Worm (Caenorhabditis elegans) whole organism, mixed stage, embryonic: ENCODE results near the gene F38B6.6.

ENCODE experiments used
- M03D4.4 ChIP-seq: sonication (generic microtip); optimal IDR thresholded peaks from 2 replicates; lab custom pipeline; 2017; ENCODE audit warnings: mild to moderate bottlenecking, missing genetic modification characterization, missing compliant biosample characterization
- bed-3 ChIP-seq: fragments of 200-800 bp; sonication (Bioruptor generic); optimal IDR thresholded peaks from 3 replicates; lab custom pipeline; 2018; ENCODE audit warnings: mild to moderate bottlenecking, missing genetic modification characterization, moderate library complexity, missing compliant biosample characterization
- blmp-1 ChIP-seq: fragments of 150-350 bp; optimal IDR thresholded peaks from 2 replicates; lab custom pipeline; 2014; ENCODE audit warnings: missing biosample characterization, missing genetic modification characterization
- ceh-39 ChIP-seq: fragments of 150-350 bp; optimal IDR thresholded peaks from 2 replicates; lab custom pipeline; 2014; ENCODE audit warnings: missing biosample characterization, missing genetic modification characterization
- ceh-83 ChIP-seq: fragments of 200-800 bp; sonication (Bioruptor generic); optimal IDR thresholded peaks from 2 replicates; lab custom pipeline; 2018; ENCODE audit warnings: mild to moderate bottlenecking, missing genetic modification characterization, missing compliant biosample characterization
- ces-1 ChIP-seq: fragments of 150-350 bp; optimal IDR thresholded peaks from 2 replicates; lab custom pipeline; 2014; ENCODE audit warnings: missing biosample characterization, missing genetic modification reagents, missing genetic modification characterization
- cnd-1 ChIP-seq: fragments of 200-800 bp; sonication (Bioruptor generic); optimal IDR thresholded peaks from 2 replicates; lab custom pipeline; 2018; ENCODE audit warnings: mild to moderate bottlenecking, missing genetic modification characterization, missing compliant biosample characterization
- drap-1 ChIP-seq: fragments of 200-800 bp; sonication (Bioruptor generic); optimal IDR thresholded peaks from 3 replicates; lab custom pipeline; 2018; ENCODE audit warnings: mild to moderate bottlenecking, missing genetic modification characterization, missing compliant biosample characterization
- elt-1 ChIP-seq: sonication (generic microtip); optimal IDR thresholded peaks from 2 replicates; lab custom pipeline; 2017; ENCODE audit warnings: missing genetic modification characterization, mild to moderate bottlenecking, missing compliant biosample characterization, antibody characterized with exemption, moderate library complexity, borderline replicate concordance; ENCODE audit not compliant: insufficient read depth
- elt-3 ChIP-seq: fragments of 150-350 bp; optimal IDR thresholded peaks from 2 replicates; lab custom pipeline; 2014; ENCODE audit warnings: missing biosample characterization, missing genetic modification characterization
- flh-1 ChIP-seq: fragments of 200-800 bp; sonication (Bioruptor generic); optimal IDR thresholded peaks from 2 replicates; lab custom pipeline; 2018; ENCODE audit warnings: mild to moderate bottlenecking, missing genetic modification characterization, moderate library complexity, missing compliant biosample characterization
- ham-2 ChIP-seq: fragments of 200-800 bp; sonication (Bioruptor generic); optimal IDR thresholded peaks from 2 replicates; lab custom pipeline; 2018; ENCODE audit warnings: mild to moderate bottlenecking, missing genetic modification characterization, missing compliant biosample characterization
- hlh-1 ChIP-seq: fragments of 150-350 bp; optimal IDR thresholded peaks from 2 replicates; lab custom pipeline; 2014; ENCODE audit warnings: missing biosample characterization, missing genetic modification reagents, missing genetic modification characterization
- lsy-2 ChIP-seq: fragments of 150-350 bp; optimal IDR thresholded peaks from 2 replicates; lab custom pipeline; 2014; ENCODE audit warnings: missing biosample characterization, missing genetic modification characterization
- mab-5 ChIP-seq: fragments of 150-350 bp; optimal IDR thresholded peaks from 2 replicates; lab custom pipeline; 2014; ENCODE audit warnings: missing biosample characterization, missing genetic modification characterization
- mep-1 ChIP-seq: fragments of 150-350 bp; optimal IDR thresholded peaks from 2 replicates; lab custom pipeline; 2017; ENCODE audit warnings: missing biosample characterization, missing genetic modification reagents, missing genetic modification characterization, inconsistent platforms
- mls-2 ChIP-seq: sonication (generic microtip); optimal IDR thresholded peaks from 2 replicates; lab custom pipeline; 2016; ENCODE audit warnings: mild to moderate bottlenecking, missing genetic modification characterization, moderate library complexity, missing compliant biosample characterization
- nhr-2 ChIP-seq: fragments of 150-350 bp; optimal IDR thresholded peaks from 2 replicates; lab custom pipeline; 2014; ENCODE audit warnings: missing biosample characterization, missing genetic modification characterization
- nhr-237 ChIP-seq: fragments of 150-350 bp; optimal IDR thresholded peaks from 2 replicates; lab custom pipeline; 2014; ENCODE audit warnings: missing biosample characterization, missing genetic modification characterization
- nhr-76 ChIP-seq: sonication (generic microtip); optimal IDR thresholded peaks from 2 replicates; lab custom pipeline; 2017; ENCODE audit warnings: missing biosample characterization, missing genetic modification characterization
- pha-4 ChIP-seq: fragments of 150-350 bp; optimal IDR thresholded peaks from 2 replicates; lab custom pipeline; 2018; ENCODE audit warnings: missing biosample characterization, missing genetic modification reagents, missing genetic modification characterization
- snpc-4 ChIP-seq: fragments of 150-350 bp; optimal IDR thresholded peaks from 2 replicates; lab custom pipeline; 2014; ENCODE audit warnings: missing biosample characterization, missing genetic modification characterization
- sptf-1 ChIP-seq: sonication (generic microtip); optimal IDR thresholded peaks from 2 replicates; lab custom pipeline; 2017; ENCODE audit warnings: mild to moderate bottlenecking, missing genetic modification characterization, moderate library complexity, missing compliant biosample characterization
- unc-62 ChIP-seq: fragments of 150-350 bp; optimal IDR thresholded peaks from 2 replicates; lab custom pipeline; 2014; ENCODE audit warnings: missing biosample characterization, missing genetic modification reagents, missing genetic modification characterization
- zip-8 ChIP-seq: fragments of 150-350 bp; optimal IDR thresholded peaks from 2 replicates; lab custom pipeline; 2014; ENCODE audit warnings: missing biosample characterization, missing genetic modification characterization
- ztf-11 ChIP-seq: fragments of 150-350 bp; optimal IDR thresholded peaks from 2 replicates; lab custom pipeline; 2014; ENCODE audit warnings: missing biosample characterization, missing genetic modification characterization

The F38B6.6 gene

DNA sequence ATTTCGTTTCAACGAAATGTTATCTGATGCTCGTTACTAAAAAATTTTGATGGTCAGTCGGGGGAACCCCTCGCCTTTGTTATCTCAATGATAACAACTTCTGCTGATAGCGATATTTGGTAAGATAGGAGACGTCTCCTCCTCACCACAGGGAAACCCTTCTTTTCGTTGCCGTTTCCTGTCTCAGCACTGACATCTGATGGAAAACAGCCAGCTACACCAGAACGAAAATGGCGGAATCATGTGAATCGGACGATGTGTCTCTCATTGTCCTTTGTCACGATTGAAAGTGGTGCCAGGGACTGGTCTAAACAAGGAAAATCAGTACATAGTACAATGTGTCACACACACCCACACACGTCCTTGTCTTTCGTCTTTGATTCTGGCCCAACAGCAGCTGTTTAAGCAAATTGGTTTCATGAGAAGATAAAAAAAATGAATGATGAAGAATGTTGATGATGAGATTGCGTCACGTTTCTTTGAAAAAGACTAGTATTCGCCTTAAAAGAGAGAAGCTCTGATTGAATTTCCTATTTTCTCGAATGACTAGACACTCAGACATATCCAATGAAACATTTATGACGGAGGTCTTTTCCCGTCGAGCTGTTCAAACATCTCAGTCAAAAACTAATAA is 46.6 kb upstream of the F38B6.6 start:
- TF ChIP-seq elt-1 (tag; lab: Kevin White, UChicago) (peak; percentile 9), elt-3 (tag; lab: Kevin White, UChicago) (peak; percentile 83), ces-1 (GFP tag; lab: Kevin White, UChicago) (peak; percentile 35), bed-3 (no peak)

DNA sequence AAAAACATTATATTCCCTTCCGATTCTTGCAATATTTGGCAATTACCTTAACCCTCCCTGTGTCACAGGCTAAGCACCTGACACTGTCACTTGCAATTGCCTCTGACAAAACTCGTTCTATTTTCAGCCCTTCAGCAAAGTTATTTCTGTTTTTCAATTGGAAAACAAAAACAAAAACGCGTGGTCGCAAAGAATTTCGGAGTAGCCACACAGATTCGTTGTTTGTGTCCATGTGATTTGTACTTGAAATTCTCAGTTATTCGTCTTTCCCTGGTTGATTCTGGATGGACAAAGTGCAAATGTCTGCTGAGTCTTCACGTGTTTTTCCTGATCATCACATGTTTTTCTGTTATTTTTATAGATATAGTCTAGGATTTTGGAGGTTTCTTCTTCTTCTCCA is 45.6 kb upstream of the F38B6.6 start:
- no peak for TF ChIP-seq ztf-11 (tag; lab: Kevin White, UChicago)
- TF ChIP-seq cnd-1 (tag; lab: Kevin White, UChicago), result no peak
- no peak for TF ChIP-seq ces-1 (GFP tag; lab: Kevin White, UChicago)
- no peak for TF ChIP-seq flh-1 (GFP tag; lab: Kevin White, UChicago)
- TF ChIP-seq elt-3 (tag; lab: Kevin White, UChicago), result no peak
- TF ChIP-seq mab-5 (tag; lab: Kevin White, UChicago), result no peak
- TF ChIP-seq blmp-1 (tag; lab: Kevin White, UChicago), result no peak
- no peak for TF ChIP-seq M03D4.4
- no peak for TF ChIP-seq nhr-237 (tag; lab: Kevin White, UChicago)
- TF ChIP-seq drap-1 (GFP tag; lab: Kevin White, UChicago), result no peak
- TF ChIP-seq snpc-4, result no peak
- no peak for TF ChIP-seq nhr-2 (tag; lab: Kevin White, UChicago)
- TF ChIP-seq lsy-2 (tag; lab: Kevin White, UChicago), result no peak

DNA sequence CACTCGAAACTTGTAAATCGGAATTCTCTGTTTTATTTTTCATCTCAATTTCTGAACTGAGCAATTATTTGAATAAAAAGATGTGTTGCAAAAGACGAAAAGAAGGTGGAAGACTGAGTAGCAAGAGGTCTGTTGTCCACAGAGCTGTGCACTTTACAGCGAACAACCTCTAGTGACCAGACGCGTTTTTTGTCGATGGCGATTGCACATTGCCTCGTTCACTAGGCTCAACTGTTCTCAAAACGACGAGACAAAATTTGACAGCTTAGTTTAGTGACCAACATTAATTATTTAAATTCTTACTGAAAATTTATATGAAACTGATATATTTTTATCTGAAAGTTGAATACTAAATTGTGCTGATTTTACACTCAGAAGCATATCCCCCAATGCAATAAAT is 43.3 kb upstream of the F38B6.6 start, which contains the start of gene R03E9.2:
Gene R03E9.2, minus strand, starts transcription at position 101 of the 400 bp plus-strand sequence.
- TF ChIP-seq ceh-39 (tag; lab: Kevin White, UChicago), result no peak
- TF ChIP-seq elt-1 (tag; lab: Kevin White, UChicago), result no peak
- no peak for TF ChIP-seq ceh-83 (GFP tag; lab: Kevin White, UChicago)
- TF ChIP-seq M03D4.4, result no peak
- peak; percentile 84 for TF ChIP-seq hlh-1 (tag; lab: Kevin White, UChicago)
- no peak for TF ChIP-seq mls-2 (tag; lab: Kevin White, UChicago)
- TF ChIP-seq nhr-237 (tag; lab: Kevin White, UChicago), result no peak
- TF ChIP-seq blmp-1 (tag; lab: Kevin White, UChicago), result no peak

DNA sequence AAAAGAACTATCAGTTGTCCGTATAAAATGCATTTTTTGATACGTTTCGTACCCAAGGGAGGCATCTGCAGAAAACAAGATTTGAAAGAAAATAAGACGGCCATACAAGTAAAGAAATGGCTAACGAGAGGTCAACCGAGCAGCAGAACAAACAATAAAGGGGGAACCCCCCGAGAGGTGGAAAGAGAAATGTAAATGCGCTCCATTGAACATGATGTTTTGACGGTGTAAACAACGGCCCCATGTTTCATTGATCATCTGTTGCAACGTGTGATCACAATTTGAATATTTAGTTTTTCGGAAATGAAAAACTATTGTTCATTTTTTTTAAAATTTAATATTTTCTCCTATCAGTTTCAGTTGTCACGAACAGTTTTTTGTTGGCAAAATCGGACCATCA is 39.7 kb upstream of the F38B6.6 start, which contains the start of gene K11G12.6:
Gene K11G12.6, minus strand, starts transcription at position 65 of the 400 bp plus-strand sequence.
- TF ChIP-seq sptf-1 (no peak), pha-4 (tag; lab: Kevin White, UChicago) (peak; percentile 73), nhr-2 (tag; lab: Kevin White, UChicago) (no peak), nhr-237 (tag; lab: Kevin White, UChicago) (peak; percentile 13)

DNA sequence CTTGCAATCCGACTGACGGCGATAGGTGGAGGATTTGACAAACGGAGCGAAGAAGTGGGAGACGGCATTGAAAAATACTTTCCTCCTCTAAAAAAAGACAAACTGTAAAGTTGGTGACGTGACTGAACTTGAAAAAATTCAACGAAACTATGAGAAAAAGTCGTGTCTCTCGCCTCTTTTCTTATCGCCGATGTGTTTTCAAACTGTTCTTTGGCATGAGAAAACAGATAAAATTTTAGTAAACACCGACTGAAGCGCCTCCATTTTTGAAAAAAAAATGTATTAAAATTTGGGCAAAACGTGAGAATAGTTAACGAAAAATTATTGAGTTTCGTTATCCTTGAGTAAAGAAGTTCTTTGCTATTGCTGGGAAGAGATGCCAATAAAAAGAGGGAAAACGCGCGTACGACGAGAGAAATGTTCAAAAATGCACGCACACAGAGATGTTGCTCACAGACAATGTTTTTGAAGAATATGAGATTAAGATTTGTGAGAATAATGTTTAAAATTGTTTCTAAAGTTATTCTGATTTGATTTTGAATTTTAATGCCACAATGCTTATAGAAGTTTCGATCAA is 39.0 kb upstream of the F38B6.6 start:
- TF ChIP-seq blmp-1 (tag; lab: Kevin White, UChicago) (no peak), mep-1 (tag; lab: Kevin White, UChicago) (no peak), zip-8 (tag; lab: Kevin White, UChicago) (no peak), unc-62 (GFP tag; lab: Kevin White, UChicago) (no peak), mab-5 (tag; lab: Kevin White, UChicago) (no peak), elt-3 (tag; lab: Kevin White, UChicago) (no peak), flh-1 (GFP tag; lab: Kevin White, UChicago) (no peak)

DNA sequence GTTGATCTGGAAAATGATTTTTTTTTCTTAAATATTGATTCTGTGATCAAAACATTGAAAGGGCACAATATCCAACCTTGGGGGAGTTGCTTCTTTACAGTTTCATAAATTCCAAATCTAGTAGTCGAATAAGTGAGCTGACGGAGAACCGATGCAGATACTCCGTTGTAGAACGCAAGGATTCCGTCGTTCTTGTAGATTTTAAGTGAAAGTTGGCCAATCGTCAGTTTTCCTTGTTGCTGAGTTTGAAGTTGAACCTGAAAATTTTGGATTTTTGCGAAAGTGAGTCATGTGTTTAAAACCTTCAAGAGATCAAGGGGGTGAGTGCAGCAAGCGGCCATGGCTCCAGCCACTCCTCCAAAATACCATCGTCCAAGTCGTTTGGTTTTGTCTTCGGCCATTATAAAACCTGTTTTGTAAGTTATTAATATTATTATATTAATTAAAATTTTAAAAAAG is 35.4 kb upstream of the F38B6.6 start, which contains the start of gene slc-25A10:
Gene slc-25A10, minus strand, starts transcription at position 409 of the 459 bp plus-strand sequence.
- no peak for TF ChIP-seq lsy-2 (tag; lab: Kevin White, UChicago)
- TF ChIP-seq ham-2 (GFP tag; lab: Kevin White, UChicago), result no peak
- no peak for TF ChIP-seq nhr-76 (tag; lab: Kevin White, UChicago)
- TF ChIP-seq nhr-237 (tag; lab: Kevin White, UChicago), result no peak
- no peak for TF ChIP-seq ceh-39 (tag; lab: Kevin White, UChicago)
